Fruit fly (Drosophila melanogaster) whole organism, embryonic: ENCODE data around the gene CG32413.
A peak's percentile ranks its signal among the peaks of the same experiment; 100 is the strongest.

Experiments used
- Atf6 ChIP-seq: fragments of 200-800 bp; sonication (Bioruptor generic); IDR thresholded peaks from 2 replicates; pipeline ENCODE4 v1.3.6; 2022; ENCODE audit warnings: missing biosample characterization, missing genetic modification characterization
- Bgb ChIP-seq: fragments of 200-800 bp; sonication (Bioruptor generic); IDR thresholded peaks from 2 replicates; pipeline ENCODE4 v1.3.6; 2022; ENCODE audit warnings: missing biosample characterization, missing genetic modification characterization; ENCODE audit not compliant: partially characterized antibody
- Bteb2 ChIP-seq: fragments of 200-800 bp; sonication (Bioruptor generic); optimal IDR thresholded peaks from 2 replicates; lab custom pipeline; 2016; ENCODE audit warnings: missing biosample characterization, missing genetic modification characterization
- CG10979 ChIP-seq: fragments of 200-800 bp; sonication (Bioruptor generic); optimal IDR thresholded peaks from 2 replicates; lab custom pipeline; 2018; ENCODE audit warnings: missing biosample characterization, mild to moderate bottlenecking, missing genetic modification characterization, moderate library complexity
- CG11093 ChIP-seq: fragments of 200-800 bp; sonication (Bioruptor generic); IDR thresholded peaks from 3 replicates; pipeline ENCODE4 v1.3.6; 2022; ENCODE audit warnings: missing biosample characterization, missing genetic modification characterization
- CG11456 ChIP-seq: fragments of 200-800 bp; sonication (Bioruptor generic); IDR thresholded peaks from 3 replicates; pipeline ENCODE4 v1.3.6; 2022; ENCODE audit warnings: missing biosample characterization, missing genetic modification characterization
- CG14014 ChIP-seq: fragments of 200-800 bp; sonication (Bioruptor generic); IDR thresholded peaks from 2 replicates; pipeline ENCODE4 v1.3.6; 2022; ENCODE audit warnings: missing biosample characterization, missing genetic modification characterization
- CG14667 ChIP-seq: fragments of 200-800 bp; sonication (Bioruptor generic); IDR thresholded peaks from 2 replicates; pipeline ENCODE4 v1.3.6; 2022; ENCODE audit warnings: missing biosample characterization, missing genetic modification characterization
- CG14860 ChIP-seq: fragments of 200-800 bp; sonication (Bioruptor generic); IDR thresholded peaks from 3 replicates; pipeline ENCODE4 v1.3.6; 2022; ENCODE audit warnings: missing biosample characterization, missing genetic modification characterization; ENCODE audit not compliant: partially characterized antibody
- CG17829 ChIP-seq: fragments of 200-800 bp; optimal IDR thresholded peaks from 2 replicates; lab custom pipeline; 2019; ENCODE audit warnings: missing biosample characterization, mild to moderate bottlenecking, missing genetic modification characterization, moderate library complexity
- CG18011 ChIP-seq: fragments of 200-800 bp; sonication (Bioruptor generic); optimal IDR thresholded peaks from 2 replicates; lab custom pipeline; 2017; ENCODE audit warnings: missing biosample characterization, missing genetic modification characterization, mild to moderate bottlenecking, moderate library complexity, missing genotype
- CG18619 ChIP-seq: fragments of 200-800 bp; sonication (Bioruptor generic); optimal IDR thresholded peaks from 3 replicates; lab custom pipeline; 2017; ENCODE audit warnings: missing biosample characterization, mild to moderate bottlenecking, missing genetic modification characterization
- CG2116 ChIP-seq: fragments of 200-800 bp; sonication (Bioruptor generic); optimal IDR thresholded peaks from 3 replicates; lab custom pipeline; 2018; ENCODE audit warnings: missing biosample characterization, mild to moderate bottlenecking, missing genetic modification characterization
- CG31441 ChIP-seq: fragments of 200-800 bp; sonication (Bioruptor generic); IDR thresholded peaks from 2 replicates; pipeline ENCODE4 v1.3.6; 2022; ENCODE audit warnings: missing biosample characterization, missing genetic modification characterization
- CG33213 ChIP-seq: fragments of 200-800 bp; sonication (Bioruptor generic); optimal IDR thresholded peaks from 3 replicates; lab custom pipeline; 2016; ENCODE audit warnings: missing biosample characterization, missing genetic modification characterization
- CG6272 ChIP-seq: fragments of 200-800 bp; sonication (Bioruptor generic); IDR thresholded peaks from 2 replicates; pipeline ENCODE4 v1.3.6; 2022; ENCODE audit warnings: missing biosample characterization, missing genetic modification characterization
- CG7271 ChIP-seq: fragments of 200-800 bp; sonication (Bioruptor generic); optimal IDR thresholded peaks from 2 replicates; lab custom pipeline; 2018; ENCODE audit warnings: missing biosample characterization, mild to moderate bottlenecking, missing genetic modification characterization, moderate library complexity
- CG7357 ChIP-seq: fragments of 200-800 bp; sonication (Bioruptor generic); IDR thresholded peaks from 3 replicates; pipeline ENCODE4 v1.3.6; 2022; ENCODE audit warnings: missing biosample characterization, missing genetic modification characterization
- CG7372 ChIP-seq: fragments of 200-800 bp; sonication (Bioruptor generic); IDR thresholded peaks from 2 replicates; pipeline ENCODE4 v1.3.6; 2022; ENCODE audit warnings: missing biosample characterization, missing genetic modification characterization
- CoRest ChIP-seq: fragments of 200-800 bp; sonication (Bioruptor generic); optimal IDR thresholded peaks from 3 replicates; lab custom pipeline; 2018; ENCODE audit warnings: missing biosample characterization, mild to moderate bottlenecking, missing genetic modification characterization, moderate library complexity
- D19A ChIP-seq: fragments of 200-800 bp; optimal IDR thresholded peaks from 3 replicates; lab custom pipeline; 2019; ENCODE audit warnings: missing biosample characterization, mild to moderate bottlenecking, missing genetic modification characterization, moderate library complexity
- Dad ChIP-seq: fragments of 200-800 bp; sonication (Bioruptor generic); optimal IDR thresholded peaks from 3 replicates; lab custom pipeline; 2016; ENCODE audit warnings: missing biosample characterization, missing genetic modification characterization
- Dp ChIP-seq: fragments of 200-800 bp; sonication (Bioruptor generic); optimal IDR thresholded peaks from 2 replicates; lab custom pipeline; 2018; ENCODE audit warnings: missing biosample characterization, mild to moderate bottlenecking, missing genetic modification characterization, moderate library complexity
- E2f2 ChIP-seq: fragments of 200-800 bp; sonication (Bioruptor generic); IDR thresholded peaks from 2 replicates; pipeline ENCODE4 v1.3.6; 2022; ENCODE audit warnings: missing biosample characterization, missing genetic modification characterization
- ERR ChIP-seq: fragments of 200-800 bp; sonication (Bioruptor generic); optimal IDR thresholded peaks from 2 replicates; lab custom pipeline; 2016; ENCODE audit warnings: missing biosample characterization, missing genetic modification characterization
- Fer2 ChIP-seq: fragments of 200-800 bp; sonication (Bioruptor generic); optimal IDR thresholded peaks from 2 replicates; lab custom pipeline; 2018; ENCODE audit warnings: missing biosample characterization, mild to moderate bottlenecking, missing genetic modification characterization, moderate library complexity
- Gug ChIP-seq: fragments of 200-800 bp; sonication (Bioruptor generic); IDR thresholded peaks from 4 replicates; pipeline ENCODE4 v1.3.6; 2022; ENCODE audit warnings: missing biosample characterization, missing genetic modification characterization
- HmgD ChIP-seq: fragments of 200-800 bp; sonication (Bioruptor generic); optimal IDR thresholded peaks from 3 replicates; lab custom pipeline; 2016; ENCODE audit warnings: missing biosample characterization, missing genetic modification characterization
- Hr51 ChIP-seq, 2 experiments: fragments of 200-800 bp; sonication (Bioruptor generic); optimal IDR thresholded peaks; 2 replicates in 1 of 2; 3 replicates in 1 of 2; lab custom pipeline; 2016 to 2018; ENCODE audit warnings: missing biosample characterization in 2 of 2, missing genetic modification characterization in 2 of 2, mild to moderate bottlenecking in 1 of 2, moderate library complexity in 1 of 2
- Kr ChIP-seq: fragments of 200-800 bp; sonication (Bioruptor generic); optimal IDR thresholded peaks from 2 replicates; lab custom pipeline; 2017; ENCODE audit warnings: missing biosample characterization, mild to moderate bottlenecking, missing genetic modification characterization
- MBD-R2 ChIP-seq: fragments of 200-800 bp; sonication (Bioruptor generic); IDR thresholded peaks from 2 replicates; pipeline ENCODE4 v1.3.6; 2022; ENCODE audit warnings: missing biosample characterization, missing genetic modification characterization
- NfI ChIP-seq: fragments of 200-800 bp; sonication (Bioruptor generic); optimal IDR thresholded peaks from 3 replicates; lab custom pipeline; 2018; ENCODE audit warnings: missing biosample characterization, mild to moderate bottlenecking, missing genetic modification characterization, moderate library complexity
- Ptx1 ChIP-seq: fragments of 200-800 bp; sonication (Bioruptor generic); IDR thresholded peaks from 2 replicates; pipeline ENCODE4 v1.3.6; 2022; ENCODE audit warnings: missing biosample characterization, missing genetic modification characterization
- Sox102F ChIP-seq: fragments of 200-800 bp; sonication (Bioruptor generic); optimal IDR thresholded peaks from 2 replicates; lab custom pipeline; 2018; ENCODE audit warnings: missing biosample characterization, mild to moderate bottlenecking, missing genetic modification characterization, moderate library complexity
- ac ChIP-seq: fragments of 200-800 bp; sonication (Bioruptor generic); optimal IDR thresholded peaks from 3 replicates; lab custom pipeline; 2017; ENCODE audit warnings: missing biosample characterization, mild to moderate bottlenecking, missing genetic modification characterization
- cato ChIP-seq: fragments of 200-800 bp; sonication (Bioruptor generic); optimal IDR thresholded peaks from 2 replicates; lab custom pipeline; 2016; ENCODE audit warnings: missing biosample characterization, missing genetic modification characterization, borderline replicate concordance
- corto ChIP-seq: fragments of 200-800 bp; sonication (Bioruptor generic); optimal IDR thresholded peaks from 2 replicates; lab custom pipeline; 2016; ENCODE audit warnings: missing biosample characterization, mild to moderate bottlenecking, missing genetic modification characterization, moderate library complexity
- dimm ChIP-seq: fragments of 200-800 bp; sonication (Bioruptor generic); IDR thresholded peaks from 2 replicates; pipeline ENCODE4 v1.3.6; 2022; ENCODE audit warnings: missing biosample characterization, missing genetic modification characterization
- dmrt99B ChIP-seq: fragments of 200-800 bp; sonication (Bioruptor generic); optimal IDR thresholded peaks from 2 replicates; lab custom pipeline; 2018; ENCODE audit warnings: missing biosample characterization, mild to moderate bottlenecking, missing genetic modification characterization, moderate library complexity
- dysf ChIP-seq: fragments of 200-800 bp; sonication (Bioruptor generic); IDR thresholded peaks from 3 replicates; pipeline ENCODE4 v1.3.6; 2022; ENCODE audit warnings: missing biosample characterization, missing genetic modification characterization
- gfzf ChIP-seq: fragments of 200-800 bp; sonication (Bioruptor generic); optimal IDR thresholded peaks from 2 replicates; lab custom pipeline; 2016; ENCODE audit warnings: missing biosample characterization, mild to moderate bottlenecking, missing genetic modification characterization, moderate library complexity
- gro ChIP-seq: fragments of 200-800 bp; sonication (Bioruptor generic); optimal IDR thresholded peaks from 2 replicates; lab custom pipeline; 2016; ENCODE audit warnings: missing biosample characterization, missing genetic modification characterization
- hbn ChIP-seq: fragments of 200-800 bp; sonication (Bioruptor generic); IDR thresholded peaks from 2 replicates; pipeline ENCODE4 v1.3.6; 2022; ENCODE audit warnings: missing biosample characterization, missing genetic modification characterization; ENCODE audit not compliant: partially characterized antibody
- inv ChIP-seq: fragments of 200-800 bp; sonication (Bioruptor generic); IDR thresholded peaks from 2 replicates; pipeline ENCODE4 v1.3.6; 2022; ENCODE audit warnings: missing biosample characterization, missing genetic modification characterization; ENCODE audit not compliant: partially characterized antibody
- lbe ChIP-seq: fragments of 200-800 bp; sonication (Bioruptor generic); optimal IDR thresholded peaks from 2 replicates; lab custom pipeline; 2016; ENCODE audit warnings: missing biosample characterization, mild to moderate bottlenecking, missing genetic modification characterization
- nau ChIP-seq: fragments of 200-800 bp; sonication (Bioruptor generic); optimal IDR thresholded peaks from 3 replicates; lab custom pipeline; 2017; ENCODE audit warnings: missing biosample characterization, mild to moderate bottlenecking, missing genetic modification characterization, missing genetic modification reagents
- nerfin-1 ChIP-seq: fragments of 200-800 bp; sonication (Bioruptor generic); optimal IDR thresholded peaks from 3 replicates; lab custom pipeline; 2019; ENCODE audit warnings: missing biosample characterization, mild to moderate bottlenecking, missing genetic modification characterization, moderate library complexity
- pita ChIP-seq: fragments of 200-800 bp; sonication (Bioruptor generic); optimal IDR thresholded peaks from 2 replicates; lab custom pipeline; 2017; ENCODE audit warnings: missing biosample characterization, mild to moderate bottlenecking, missing genetic modification characterization
- row ChIP-seq: fragments of 200-800 bp; sonication (Bioruptor generic); IDR thresholded peaks from 3 replicates; pipeline ENCODE4 v1.3.6; 2022; ENCODE audit warnings: missing biosample characterization, missing genetic modification characterization
- seq ChIP-seq: fragments of 200-800 bp; sonication (Bioruptor generic); IDR thresholded peaks from 2 replicates; pipeline ENCODE4 v1.3.6; 2022; ENCODE audit warnings: missing biosample characterization, missing genetic modification characterization

The CG32413 gene

dm6 chr3L:5927536-5927935 is 23.7 kb upstream of the CG32413 start:
- peak; percentile 51 for TF ChIP-seq CG2116 (GFP tag; lab: Kevin White, UChicago)
- no peak for TF ChIP-seq CG18619 (GFP tag; lab: Kevin White, UChicago)
- TF ChIP-seq D19A (tag; lab: Kevin White, UChicago) = no peak
- no peak for TF ChIP-seq CG7372 (GFP tag; lab: Robert Waterston, UW)
- no peak for TF ChIP-seq CG11093 (GFP tag; lab: Robert Waterston, UW)
- no peak for TF ChIP-seq Gug (GFP tag; lab: Robert Waterston, UW)
- TF ChIP-seq Bteb2 = no peak
- no peak for TF ChIP-seq pita (GFP tag; lab: Kevin White, UChicago)
- no peak for TF ChIP-seq Sox102F
- TF ChIP-seq dysf (GFP tag; lab: Robert Waterston, UW) = no peak
- TF ChIP-seq CG14667 (GFP tag; lab: Robert Waterston, UW) = no peak
- TF ChIP-seq Kr (GFP tag; lab: Kevin White, UChicago) = no peak
- TF ChIP-seq CG17829 (tag; lab: Kevin White, UChicago) = peak; percentile 8
- no peak for TF ChIP-seq seq (GFP tag; lab: Robert Waterston, UW)
- no peak for TF ChIP-seq CG18011 (GFP tag; lab: Kevin White, UChicago)
- no peak for TF ChIP-seq cato (GFP tag; lab: Kevin White, UChicago)
- TF ChIP-seq gfzf = peak; percentile 76
- no peak for TF ChIP-seq Ptx1 (GFP tag; lab: Robert Waterston, UW)
- TF ChIP-seq E2f2 (GFP tag; lab: Robert Waterston, UW) = peak; percentile 57
- TF ChIP-seq Atf6 = peak; percentile 15; the same call in 1 of the 2 replicates
- no peak for TF ChIP-seq ERR (GFP tag; lab: Kevin White, UChicago)
- TF ChIP-seq corto (GFP tag; lab: Kevin White, UChicago) = no peak
- no peak for TF ChIP-seq CG7357 (GFP tag; lab: Robert Waterston, UW)
- no peak for TF ChIP-seq CG10979 (tag; lab: Kevin White, UChicago)
- no peak for TF ChIP-seq ac (GFP tag; lab: Kevin White, UChicago)
- TF ChIP-seq nerfin-1 = no peak
- TF ChIP-seq dmrt99B = no peak
- no peak for TF ChIP-seq lbe (GFP tag; lab: Kevin White, UChicago)
- no peak; the same call in 1 of the 2 replicates for TF ChIP-seq Bgb
- TF ChIP-seq gro (GFP tag; lab: Kevin White, UChicago) = no peak
- peak; percentile 46 for TF ChIP-seq Dp (GFP tag; lab: Kevin White, UChicago)
- TF ChIP-seq HmgD (GFP tag; lab: Kevin White, UChicago) = no peak
- peak; percentile 29; the same call in 1 of the 3 replicates for TF ChIP-seq row (GFP tag; lab: Robert Waterston, UW)
- peak; percentile 53; the same call in 1 of the 2 replicates for TF ChIP-seq MBD-R2 (GFP tag; lab: Robert Waterston, UW)
- TF ChIP-seq CG14860 (GFP tag; lab: Robert Waterston, UW) = no peak
- no peak for TF ChIP-seq inv
- peak; percentile 17 for TF ChIP-seq CoRest (tag; lab: Kevin White, UChicago)
- TF ChIP-seq CG33213 (GFP tag; lab: Kevin White, UChicago) = peak; percentile 36
- TF ChIP-seq hbn = no peak
- TF ChIP-seq nau = no peak
- TF ChIP-seq Hr51 (GFP tag; optimal IDR thresholded peaks at IDR 0.05; lab: Kevin White, UChicago) = no peak
- TF ChIP-seq Fer2 = no peak
- TF ChIP-seq CG14014 (GFP tag; lab: Robert Waterston, UW) = no peak
- TF ChIP-seq CG6272 (GFP tag; lab: Robert Waterston, UW) = no peak
- TF ChIP-seq CG31441 (GFP tag; lab: Robert Waterston, UW) = no peak
- no peak for TF ChIP-seq dimm (GFP tag; lab: Robert Waterston, UW)
- no peak for TF ChIP-seq Dad (GFP tag; lab: Kevin White, UChicago)
- no peak for TF ChIP-seq CG11456 (GFP tag; lab: Robert Waterston, UW)
- TF ChIP-seq CG7271 = no peak
- no peak for TF ChIP-seq NfI (GFP tag; lab: Kevin White, UChicago)
